Worm (Caenorhabditis elegans): ENCODE results near the gene osta-3.

The osta-3 gene

ce11 chrII:14851483-14851882, 39.2 kb downstream of the osta-3 start, which contains the start of gene R05H10.1:
Gene R05H10.1 (plus strand): TSS chrII:14851816.
- TF ChIP-seq tbx-37 (GFP tag; conservative IDR thresholded peaks at IDR 0.05) (no peak), pes-1 (GFP tag; IDR thresholded peaks at IDR 0.05) (no peak), F13C5.2 (tag; optimal IDR thresholded peaks at IDR 0.05) (no peak), tbx-11 (GFP tag; IDR thresholded peaks at IDR 0.05) (no peak), ceh-36 (tag; optimal IDR thresholded peaks at IDR 0.05) (no peak), tra-4 (tag; optimal IDR thresholded peaks at IDR 0.05) (no peak), sea-1 (GFP tag; conservative IDR thresholded peaks at IDR 0.05) (no peak), hmg-4 (GFP tag; optimal IDR thresholded peaks at IDR 0.05) (no peak), aly-1 (tag; optimal IDR thresholded peaks at IDR 0.05) (no peak), ceh-13 (GFP tag; optimal IDR thresholded peaks at IDR 0.05) (no peak), hmbx-1 (tag; optimal IDR thresholded peaks at IDR 0.05) (no peak)

- TF ChIP-seq hnd-1 (tag; optimal IDR thresholded peaks at IDR 0.05) (no peak), tbx-11 (GFP tag; IDR thresholded peaks at IDR 0.05) (no peak), flt-1 (GFP tag; IDR thresholded peaks at IDR 0.05) (no peak), ceh-36 (tag; optimal IDR thresholded peaks at IDR 0.05) (no peak), pes-1 (GFP tag; IDR thresholded peaks at IDR 0.05) (no peak), aly-1 (tag; optimal IDR thresholded peaks at IDR 0.05) (no peak), ama-1 (optimal IDR thresholded peaks at IDR 0.05) (no peak), tra-4 (tag; optimal IDR thresholded peaks at IDR 0.05) (no peak), scrt-1 (GFP tag; IDR thresholded peaks at IDR 0.05) (no peak), B0310.2 (tag; optimal IDR thresholded peaks at IDR 0.05) (no peak)
Measured at ce11 chrII:14855229-14855628, 42.9 kb downstream of the osta-3 start, which contains the start of gene R05H10.7. Gene R05H10.7 (plus strand): TSS chrII:14855529.

ce11 chrII:14856922-14857321, 44.6 kb downstream of the osta-3 start, which contains the start of gene rbm-28:
Gene rbm-28 (plus strand): TSS chrII:14857259.
- no peak for TF ChIP-seq ama-1 (optimal IDR thresholded peaks at IDR 0.05)
- TF ChIP-seq hmg-4 (GFP tag; optimal IDR thresholded peaks at IDR 0.05): no peak
- peak; percentile 67; the same call in 1 of the 2 replicates for TF ChIP-seq pes-1 (GFP tag; IDR thresholded peaks at IDR 0.05)
- peak; percentile 62; the same call in 1 of the 2 replicates for TF ChIP-seq tbx-37 (GFP tag; conservative IDR thresholded peaks at IDR 0.05)
